Fruit fly (Drosophila melanogaster) S2 (cell line): Measurements from ENCODE around the gene CG13047.

Source experiments
- CG8478 ChIP-seq: fragments of >200 bp; optimal IDR thresholded peaks from 2 replicates; lab custom pipeline; 2018
- CTCF ChIP-seq, 2 experiments: fragments of >200 bp; optimal IDR thresholded peaks; 2 replicates each; lab custom pipeline; 2018

The CG13047 gene

DNA sequence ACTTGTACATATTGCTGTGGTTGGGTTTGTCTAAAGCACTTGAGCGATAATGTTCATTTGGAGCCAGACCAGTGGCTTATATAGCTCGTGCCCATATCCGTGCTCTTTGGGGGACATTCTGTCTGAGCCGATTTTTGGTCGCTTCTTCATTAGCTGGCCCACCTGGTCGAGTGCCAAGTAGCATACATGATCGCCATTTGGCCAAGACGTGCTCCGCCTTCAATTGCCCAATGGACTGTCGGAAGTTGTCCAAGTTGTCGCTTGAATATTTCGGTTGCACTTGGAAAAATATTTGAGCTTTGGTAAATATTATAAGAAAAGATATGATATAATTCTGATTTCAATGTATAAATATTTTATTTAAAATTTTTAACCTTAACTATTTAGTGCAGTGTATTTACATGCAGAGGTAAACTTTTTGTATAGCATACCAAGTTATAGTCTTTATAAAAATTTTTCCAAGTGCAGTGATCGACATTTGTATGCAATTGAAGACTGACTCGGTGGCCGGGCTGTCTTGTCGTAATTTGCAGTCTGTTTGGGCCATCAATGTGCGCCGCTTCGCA is at the start of gene CG13047:
Gene CG13047 (minus strand): TSS at position 51 of the 566 bp plus-strand sequence.
- no peak for TF ChIP-seq CG8478
- no peak for TF ChIP-seq CTCF (optimal IDR thresholded peaks at IDR 0.05; lab: Kevin White, UChicago)

DNA sequence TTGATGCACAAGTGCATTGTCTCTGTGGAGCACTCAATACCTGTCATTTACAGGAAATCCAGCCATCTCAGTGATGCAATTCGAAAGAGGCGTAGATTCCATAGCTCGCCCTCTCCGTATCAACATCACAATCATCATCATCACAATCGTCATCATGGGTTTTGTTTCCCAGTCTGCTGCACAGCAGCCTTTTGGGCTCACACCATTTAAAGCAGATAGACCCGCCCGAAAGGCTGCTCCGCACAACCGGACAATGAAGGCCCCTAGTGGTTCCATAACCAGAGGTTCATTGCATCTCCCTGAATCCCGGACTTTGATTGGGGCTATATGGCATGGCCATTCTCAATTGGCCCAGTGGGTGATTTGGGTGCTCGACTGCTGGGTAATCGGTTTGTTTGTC is 49.7 kb upstream of the CG13047 start:
- no peak for TF ChIP-seq CTCF (optimal IDR thresholded peaks at IDR 0.05; lab: Kevin White, UChicago)

DNA sequence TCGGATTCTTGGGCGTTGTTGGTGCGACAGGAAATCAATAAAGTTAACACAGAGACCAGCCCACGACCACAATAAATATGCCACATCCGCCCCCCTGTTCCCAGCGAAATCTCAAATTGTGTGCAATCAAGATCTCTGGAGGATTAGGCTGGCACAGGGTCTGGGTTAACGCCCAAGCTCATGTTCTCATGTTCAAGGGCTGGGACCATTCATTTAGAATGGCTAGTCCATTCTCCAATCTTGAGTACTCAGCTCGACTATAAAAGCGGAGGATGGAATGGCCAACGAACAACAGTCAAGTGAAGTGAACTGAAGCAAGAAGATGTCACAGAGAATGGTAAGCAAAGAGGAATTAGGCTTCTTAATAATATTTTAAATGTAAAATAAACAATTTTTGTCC is 47.8 kb upstream of the CG13047 start, which contains the start of gene CG13056:
Gene CG13056 (plus strand): TSS at position 301 of the 400 bp plus-strand sequence.
- no peak for TF ChIP-seq CG8478
- no peak for TF ChIP-seq CTCF (optimal IDR thresholded peaks at IDR 0.05; lab: Kevin White, UChicago)

- TF ChIP-seq CTCF (optimal IDR thresholded peaks at IDR 0.05; lab: Kevin White, UChicago) (no peak), CG8478 (no peak)
These were observed 46.4 kb upstream of the CG13047 start, which contains the start of gene retinin for dm6 chr3L:16331633-16332032. TSS of gene retinin (plus strand) at chr3L:16331933.

DNA sequence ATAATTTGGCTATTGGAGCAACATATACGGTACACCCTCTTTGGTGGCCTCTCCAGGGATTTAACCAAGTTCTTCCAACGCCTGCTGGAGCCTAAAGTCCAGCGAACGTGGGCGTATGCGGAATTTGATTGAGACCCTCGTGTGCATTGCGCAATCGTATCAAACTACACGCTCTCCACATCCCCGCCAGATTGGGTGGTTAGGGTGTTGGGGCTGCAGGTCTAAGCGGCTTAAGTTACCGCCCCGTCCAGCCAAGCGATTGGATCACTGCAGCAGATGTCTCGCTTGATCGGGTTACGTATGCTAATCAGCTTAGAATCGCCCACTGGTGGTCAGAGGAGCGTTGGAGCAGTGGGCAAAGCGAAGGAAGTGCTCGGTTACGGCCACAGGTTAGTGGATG is 45.5 kb upstream of the CG13047 start, which contains the start of gene CG33060:
Gene CG33060 (plus strand): TSS at position 301 of the 400 bp plus-strand sequence.
- TF ChIP-seq CG8478 (no peak), CTCF (optimal IDR thresholded peaks at IDR 0.05; lab: Kevin White, UChicago) (no peak)

- TF ChIP-seq CG8478 (no peak), CTCF (optimal IDR thresholded peaks at IDR 0.05; lab: Kevin White, UChicago) (no peak)
These were observed 44.3 kb upstream of the CG13047 start, which contains the start of gene CG33061 for dm6 chr3L:16329495-16329894. TSS of gene CG33061 (plus strand) at chr3L:16329795.

- TF ChIP-seq CG8478 (no peak), CTCF (optimal IDR thresholded peaks at IDR 0.05; lab: Kevin White, UChicago) (no peak)
These were observed 43.2 kb upstream of the CG13047 start, which contains the start of gene CG13058 for dm6 chr3L:16328207-16328891. TSS of gene CG13058 (plus strand) at chr3L:16328841.

DNA sequence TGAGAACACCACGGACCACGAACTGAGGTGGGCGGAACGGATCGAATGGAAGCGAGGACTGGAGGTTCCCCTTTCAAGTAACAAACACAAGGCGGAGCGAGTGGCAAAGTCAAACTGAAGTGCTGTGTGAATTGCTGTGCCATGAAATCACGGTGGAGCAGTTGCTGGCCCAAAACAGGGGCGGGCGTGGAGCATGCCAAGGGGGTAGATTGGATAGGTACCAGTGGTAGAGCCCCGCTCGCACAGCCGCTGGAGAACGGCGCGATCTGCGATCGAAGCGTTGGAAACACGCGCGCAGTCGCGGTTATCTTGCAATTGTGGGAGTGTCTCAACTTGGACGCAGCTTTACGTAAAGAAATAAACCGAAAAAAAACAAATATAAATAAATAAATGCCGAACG is 42.6 kb upstream of the CG13047 start, which contains the start of gene CG13038:
Gene CG13038 (minus strand): TSS at position 118 of the 400 bp plus-strand sequence.
- TF ChIP-seq CG8478 (no peak), CTCF (optimal IDR thresholded peaks at IDR 0.05; lab: Kevin White, UChicago) (no peak)

DNA sequence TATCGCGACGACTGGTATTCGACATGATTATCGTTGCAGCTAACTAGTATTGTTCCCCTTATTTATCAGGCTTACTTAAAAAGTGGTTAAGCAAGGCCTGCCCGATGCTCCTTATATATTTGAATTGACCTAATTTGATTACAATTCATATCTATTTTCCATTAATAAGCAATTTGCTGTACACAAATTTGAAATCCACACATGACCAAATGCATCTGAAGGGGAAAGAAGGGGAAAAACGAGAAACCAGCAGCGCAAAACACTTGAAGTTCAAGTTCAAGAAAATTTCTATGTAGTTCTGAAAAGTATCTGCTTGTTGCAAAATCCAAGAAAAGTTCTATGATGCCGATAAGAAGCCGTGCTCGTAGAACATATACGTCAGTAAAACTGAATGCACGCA is 41.5 kb upstream of the CG13047 start, which contains the start of the genes CG13040 and CG13039:
Gene CG13040 (minus strand): TSS at position 101 of the 400 bp plus-strand sequence.
Gene CG13039 (minus strand): TSS at position 106 of the 400 bp plus-strand sequence.
- TF ChIP-seq CG8478: no peak
- no peak for TF ChIP-seq CTCF (optimal IDR thresholded peaks at IDR 0.05; lab: Kevin White, UChicago)

- TF ChIP-seq CG8478 (no peak), CTCF (optimal IDR thresholded peaks at IDR 0.05; lab: Kevin White, UChicago) (no peak)
These were observed 38.2 kb upstream of the CG13047 start, which contains the start of gene CG13059 for dm6 chr3L:16323372-16323771. TSS of gene CG13059 (plus strand) at chr3L:16323672.

DNA sequence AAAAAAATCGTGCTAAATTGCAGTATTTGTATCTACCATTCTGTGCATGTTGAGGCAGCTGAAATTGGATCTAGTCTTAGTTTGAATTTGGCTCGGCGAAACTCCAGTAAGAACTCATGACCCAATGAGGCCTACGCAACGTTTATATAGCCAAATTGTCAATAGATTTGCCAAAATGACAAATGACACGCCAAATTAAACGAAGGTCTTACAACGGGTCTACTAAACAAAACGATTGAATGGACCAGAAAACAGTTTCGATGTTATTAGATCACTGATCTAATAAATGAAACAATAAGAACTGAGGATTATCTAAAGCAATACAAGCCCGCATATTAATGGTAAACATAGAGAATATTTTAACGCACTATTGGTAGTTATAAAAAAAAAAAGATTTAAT is 36.0 kb upstream of the CG13047 start, which contains the start of gene CG42718:
Gene CG42718 (minus strand): TSS at position 101 of the 400 bp plus-strand sequence.
- TF ChIP-seq CTCF (optimal IDR thresholded peaks at IDR 0.05; lab: Kevin White, UChicago) (no peak), CG8478 (no peak)

dm6 chr3L:16319399-16319906 is 34.3 kb upstream of the CG13047 start, which contains the start of the genes CG13041 and CG13060:
TSS of gene CG13041 (minus strand) at chr3L:16319526.
TSS of gene CG13060 (plus strand) at chr3L:16319856.
- TF ChIP-seq CTCF (optimal IDR thresholded peaks at IDR 0.05; lab: Kevin White, UChicago): no peak
- TF ChIP-seq CG8478: no peak

dm6 chr3L:16317724-16318123 is 32.5 kb upstream of the CG13047 start, which contains the start of gene Nplp3:
TSS of gene Nplp3 (plus strand) at chr3L:16318024.
- no peak for TF ChIP-seq CG8478

DNA sequence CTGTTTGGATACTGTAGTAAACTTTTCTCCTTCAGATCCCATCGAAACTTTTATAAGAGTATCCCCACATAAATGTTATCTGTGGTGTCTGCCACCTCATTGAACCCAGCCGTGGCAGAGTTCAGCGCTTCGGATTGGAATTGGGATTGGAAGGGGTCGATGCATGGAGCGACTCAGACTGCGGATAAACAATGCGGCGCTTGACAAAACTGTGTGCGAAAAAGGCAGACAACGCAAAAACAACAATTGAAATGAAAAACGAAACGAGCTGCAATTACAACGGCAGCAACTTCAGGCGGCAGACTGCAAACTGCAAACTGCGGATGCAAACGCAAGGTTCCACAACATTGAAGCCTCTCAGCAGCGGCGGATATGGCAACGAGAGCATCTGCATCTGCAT is 28.8 kb upstream of the CG13047 start, which contains the start of gene CG13062:
Gene CG13062 (plus strand): TSS at position 301 of the 400 bp plus-strand sequence.
- TF ChIP-seq CTCF (optimal IDR thresholded peaks at IDR 0.05; lab: Kevin White, UChicago): no peak
- TF ChIP-seq CG8478: no peak

DNA sequence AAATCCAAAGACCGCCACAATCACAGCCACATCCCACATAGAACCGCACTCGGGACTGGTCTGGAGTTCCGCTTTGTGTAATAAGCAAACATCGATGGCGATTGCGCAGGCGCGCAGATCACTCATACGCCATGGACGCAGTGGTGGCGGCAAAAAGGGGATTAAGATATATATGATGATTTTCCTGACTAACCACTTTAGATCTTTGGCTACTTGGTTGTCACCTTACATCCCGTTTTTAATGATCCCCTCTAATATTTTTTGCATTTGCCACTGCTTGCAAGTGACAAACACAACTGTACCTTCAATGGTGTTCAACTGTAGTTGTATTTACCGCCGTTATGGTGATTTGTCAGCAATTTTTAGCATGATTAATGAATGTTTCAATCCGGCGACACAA is 24.8 kb upstream of the CG13047 start:
- no peak for TF ChIP-seq CTCF (optimal IDR thresholded peaks at IDR 0.05; lab: Kevin White, UChicago)
- no peak for TF ChIP-seq CG8478
